Fruit fly (Drosophila melanogaster) whole organism, embryonic: ENCODE data around the gene CG4733.

Source experiments
- CG10209 ChIP-seq: fragments of 200-800 bp; sonication (Bioruptor generic); optimal IDR thresholded peaks from 3 replicates; lab custom pipeline; 2017; ENCODE audit warnings: missing biosample characterization, mild to moderate bottlenecking, missing genetic modification characterization, missing genetic modification reagents
- CG1024 ChIP-seq: fragments of 200-800 bp; sonication (Bioruptor generic); IDR thresholded peaks from 2 replicates; pipeline ENCODE4 v1.3.6; 2022; ENCODE audit warnings: missing biosample characterization, missing genetic modification characterization
- CG10979 ChIP-seq: fragments of 200-800 bp; sonication (Bioruptor generic); optimal IDR thresholded peaks from 2 replicates; lab custom pipeline; 2018; ENCODE audit warnings: missing biosample characterization, mild to moderate bottlenecking, missing genetic modification characterization, moderate library complexity
- CG11504 ChIP-seq: fragments of 200-800 bp; sonication (Bioruptor generic); optimal IDR thresholded peaks from 3 replicates; lab custom pipeline; 2019; ENCODE audit warnings: missing biosample characterization, mild to moderate bottlenecking, missing genetic modification characterization, moderate library complexity
- CG11695 ChIP-seq: fragments of 200-800 bp; sonication (Bioruptor generic); IDR thresholded peaks from 3 replicates; pipeline ENCODE4 v1.3.6; 2022; ENCODE audit warnings: missing biosample characterization, missing genetic modification characterization
- CG12155 ChIP-seq: fragments of 200-800 bp; sonication (Bioruptor generic); optimal IDR thresholded peaks from 3 replicates; lab custom pipeline; 2016; ENCODE audit warnings: missing biosample characterization, missing genetic modification characterization
- CG12299 ChIP-seq: fragments of 200-800 bp; sonication (Bioruptor generic); optimal IDR thresholded peaks from 2 replicates; lab custom pipeline; 2018; ENCODE audit warnings: missing biosample characterization, mild to moderate bottlenecking, missing genetic modification characterization
- CG13775 ChIP-seq: fragments of 200-800 bp; sonication (Bioruptor generic); optimal IDR thresholded peaks from 3 replicates; lab custom pipeline; 2017; ENCODE audit warnings: missing biosample characterization, mild to moderate bottlenecking, missing genetic modification characterization
- CG14710 ChIP-seq: fragments of 200-800 bp; sonication (Bioruptor generic); optimal IDR thresholded peaks from 3 replicates; lab custom pipeline; 2019; ENCODE audit warnings: missing biosample characterization, mild to moderate bottlenecking, missing genetic modification characterization, moderate library complexity
- CG16779 ChIP-seq: fragments of 200-800 bp; sonication (Bioruptor generic); IDR thresholded peaks from 2 replicates; pipeline ENCODE4 v1.3.6; 2022; ENCODE audit warnings: missing biosample characterization, missing genetic modification characterization
- CG1832 ChIP-seq: fragments of 200-800 bp; sonication (Bioruptor generic); optimal IDR thresholded peaks from 2 replicates; lab custom pipeline; 2017; ENCODE audit warnings: missing biosample characterization, mild to moderate bottlenecking, missing genetic modification characterization, inconsistent platforms
- CG3065 ChIP-seq: fragments of 200-800 bp; sonication (Bioruptor generic); optimal IDR thresholded peaks from 2 replicates; lab custom pipeline; 2016; ENCODE audit warnings: missing biosample characterization, missing genetic modification characterization
- CG3281 ChIP-seq: fragments of 200-800 bp; sonication (Bioruptor generic); optimal IDR thresholded peaks from 3 replicates; lab custom pipeline; 2017; ENCODE audit warnings: missing biosample characterization, mild to moderate bottlenecking, missing genetic modification characterization
- CG3726 ChIP-seq: fragments of 200-800 bp; sonication (Bioruptor generic); IDR thresholded peaks from 3 replicates; pipeline ENCODE4, ENCODE4 v1.3.6; 2022; ENCODE audit warnings: missing biosample characterization, missing genetic modification characterization
- CG43689 ChIP-seq: fragments of 200-800 bp; sonication (Bioruptor generic); IDR thresholded peaks from 2 replicates; pipeline ENCODE4 v1.3.6; 2022; ENCODE audit warnings: missing biosample characterization, missing genetic modification characterization
- CG4730 ChIP-seq: fragments of 200-800 bp; sonication (Bioruptor generic); IDR thresholded peaks from 2 replicates; pipeline ENCODE4 v1.3.6; 2022; ENCODE audit warnings: missing biosample characterization, missing genetic modification characterization
- CG6791 ChIP-seq: fragments of 200-800 bp; sonication (Bioruptor generic); IDR thresholded peaks from 3 replicates; pipeline ENCODE4 v1.3.6; 2022; ENCODE audit warnings: missing biosample characterization, missing genetic modification characterization; ENCODE audit not compliant: partially characterized antibody
- CG7839 ChIP-seq: fragments of 200-800 bp; sonication (Bioruptor generic); optimal IDR thresholded peaks from 3 replicates; lab custom pipeline; 2018; ENCODE audit warnings: missing biosample characterization, mild to moderate bottlenecking, missing genetic modification characterization, moderate library complexity
- CG7963 ChIP-seq: fragments of 200-800 bp; sonication (Bioruptor generic); IDR thresholded peaks from 3 replicates; pipeline ENCODE4 v1.3.6; 2022; ENCODE audit warnings: missing biosample characterization, missing genetic modification characterization; ENCODE audit not compliant: partially characterized antibody
- CG7987 ChIP-seq: fragments of 200-800 bp; sonication (Bioruptor generic); optimal IDR thresholded peaks from 2 replicates; lab custom pipeline; 2018; ENCODE audit warnings: missing biosample characterization, mild to moderate bottlenecking, missing genetic modification characterization, moderate library complexity
- CG8290 ChIP-seq, 3 experiments: fragments of 200-800 bp; sonication (Bioruptor generic); optimal IDR thresholded peaks; 2 replicates each; lab custom pipeline; 2016 to 2019; ENCODE audit warnings: missing biosample characterization in 3 of 3, missing genetic modification characterization in 3 of 3, mild to moderate bottlenecking in 2 of 3, moderate library complexity in 1 of 3
- CG9817 ChIP-seq: fragments of 200-800 bp; sonication (Bioruptor generic); optimal IDR thresholded peaks from 2 replicates; lab custom pipeline; 2018; ENCODE audit warnings: missing biosample characterization, mild to moderate bottlenecking, missing genetic modification characterization, moderate library complexity
- CkIIα-i1 ChIP-seq: fragments of 200-800 bp; sonication (Bioruptor generic); IDR thresholded peaks from 2 replicates; pipeline ENCODE4 v1.3.6; 2022; ENCODE audit warnings: missing biosample characterization, missing genetic modification characterization
- Deaf1 ChIP-seq: fragments of 200-800 bp; optimal IDR thresholded peaks from 3 replicates; lab custom pipeline; 2019; ENCODE audit warnings: missing biosample characterization, mild to moderate bottlenecking, missing genetic modification characterization, moderate library complexity
- Dref ChIP-seq: fragments of 200-800 bp; sonication (Bioruptor generic); IDR thresholded peaks from 2 replicates; pipeline ENCODE4 v1.3.6; 2022; ENCODE audit warnings: missing biosample characterization, missing genetic modification characterization
- GATAe ChIP-seq: fragments of 200-800 bp; sonication (Bioruptor generic); conservative IDR thresholded peaks from 2 replicates; pipeline ENCODE4 v1.3.6; 2022; ENCODE audit warnings: missing biosample characterization, missing genetic modification characterization
- H15 ChIP-seq: fragments of 200-800 bp; sonication (Bioruptor generic); IDR thresholded peaks from 3 replicates; pipeline ENCODE4 v1.3.6; 2022; ENCODE audit warnings: missing biosample characterization, missing genetic modification characterization
- Hey ChIP-seq: fragments of 200-800 bp; sonication (Bioruptor generic); optimal IDR thresholded peaks from 3 replicates; lab custom pipeline; 2018; ENCODE audit warnings: missing biosample characterization, mild to moderate bottlenecking, missing genetic modification characterization
- HmgD ChIP-seq: fragments of 200-800 bp; sonication (Bioruptor generic); optimal IDR thresholded peaks from 3 replicates; lab custom pipeline; 2016; ENCODE audit warnings: missing biosample characterization, missing genetic modification characterization
- Kr ChIP-seq: fragments of 200-800 bp; sonication (Bioruptor generic); optimal IDR thresholded peaks from 2 replicates; lab custom pipeline; 2017; ENCODE audit warnings: missing biosample characterization, mild to moderate bottlenecking, missing genetic modification characterization
- Max ChIP-seq: fragments of 200-800 bp; sonication (Bioruptor generic); optimal IDR thresholded peaks from 2 replicates; lab custom pipeline; 2016; ENCODE audit warnings: missing biosample characterization, mild to moderate bottlenecking, missing genetic modification characterization
- Neu2 ChIP-seq: fragments of 200-800 bp; sonication (Bioruptor generic); optimal IDR thresholded peaks from 3 replicates; lab custom pipeline; 2016; ENCODE audit warnings: missing biosample characterization, missing genetic modification characterization, borderline replicate concordance
- Nf-YC ChIP-seq: fragments of 200-800 bp; optimal IDR thresholded peaks from 3 replicates; lab custom pipeline; 2019; ENCODE audit warnings: missing biosample characterization, mild to moderate bottlenecking, missing genetic modification characterization, moderate library complexity
- NfI ChIP-seq: fragments of 200-800 bp; sonication (Bioruptor generic); optimal IDR thresholded peaks from 3 replicates; lab custom pipeline; 2018; ENCODE audit warnings: missing biosample characterization, mild to moderate bottlenecking, missing genetic modification characterization, moderate library complexity
- bbx ChIP-seq: fragments of 200-800 bp; sonication (Bioruptor generic); IDR thresholded peaks from 2 replicates; pipeline ENCODE4 v1.3.6; 2022; ENCODE audit warnings: missing biosample characterization, missing genetic modification characterization; ENCODE audit not compliant: partially characterized antibody
- crp ChIP-seq, 2 experiments: fragments of 200-800 bp; sonication (Bioruptor generic); optimal IDR thresholded peaks; 2 replicates in 1 of 2; 3 replicates in 1 of 2; lab custom pipeline; 2017; ENCODE audit warnings: missing biosample characterization in 2 of 2, missing genetic modification characterization in 2 of 2, mild to moderate bottlenecking in 1 of 2, moderate library complexity in 1 of 2
- fd3F ChIP-seq: fragments of 200-800 bp; sonication (Bioruptor generic); optimal IDR thresholded peaks from 2 replicates; lab custom pipeline; 2018; ENCODE audit warnings: missing biosample characterization, mild to moderate bottlenecking, missing genetic modification characterization, moderate library complexity
- gce ChIP-seq: fragments of 200-800 bp; sonication (Bioruptor generic); IDR thresholded peaks from 3 replicates; pipeline ENCODE4 v1.3.6; 2022; ENCODE audit warnings: missing biosample characterization, missing genetic modification characterization
- gro ChIP-seq: fragments of 200-800 bp; sonication (Bioruptor generic); optimal IDR thresholded peaks from 2 replicates; lab custom pipeline; 2016; ENCODE audit warnings: missing biosample characterization, missing genetic modification characterization
- gsb-n ChIP-seq: fragments of 200-800 bp; sonication (Bioruptor generic); optimal IDR thresholded peaks from 3 replicates; lab custom pipeline; 2018; ENCODE audit warnings: missing biosample characterization, mild to moderate bottlenecking, missing genetic modification characterization
- jumu ChIP-seq: fragments of 200-800 bp; sonication (Bioruptor generic); optimal IDR thresholded peaks from 3 replicates; lab custom pipeline; 2016; ENCODE audit warnings: missing biosample characterization, missing genetic modification characterization
- maf-S ChIP-seq: fragments of 200-800 bp; sonication (Bioruptor generic); optimal IDR thresholded peaks from 2 replicates; lab custom pipeline; 2016; ENCODE audit warnings: missing biosample characterization, missing genetic modification characterization
- org-1 ChIP-seq: fragments of 200-800 bp; sonication (Bioruptor generic); optimal IDR thresholded peaks from 2 replicates; lab custom pipeline; 2017; ENCODE audit warnings: missing biosample characterization, missing genetic modification characterization
- pros ChIP-seq: fragments of 200-800 bp; sonication (Bioruptor generic); optimal IDR thresholded peaks from 3 replicates; lab custom pipeline; 2019; ENCODE audit warnings: missing biosample characterization, mild to moderate bottlenecking, missing genetic modification characterization, moderate library complexity
- sima ChIP-seq: fragments of 200-800 bp; sonication (Bioruptor generic); optimal IDR thresholded peaks from 2 replicates; lab custom pipeline; 2016; ENCODE audit warnings: missing biosample characterization, missing genetic modification characterization
- tin ChIP-seq: fragments of 200-800 bp; sonication (Bioruptor generic); optimal IDR thresholded peaks from 3 replicates; lab custom pipeline; 2016; ENCODE audit warnings: missing biosample characterization, missing genetic modification characterization
- tio ChIP-seq: fragments of 200-800 bp; sonication (Bioruptor generic); optimal IDR thresholded peaks from 2 replicates; lab custom pipeline; 2017; ENCODE audit warnings: missing biosample characterization, missing genetic modification characterization, inconsistent platforms
- tll ChIP-seq, 2 experiments: fragments of 200-800 bp in 1 of 2; fragments of >200 bp in 1 of 2; sonication (Bioruptor generic) in 1 of 2; optimal IDR thresholded peaks; 2 replicates each; lab custom pipeline; 2017 to 2019; ENCODE audit warnings: missing biosample characterization in 2 of 2, missing genetic modification characterization in 2 of 2, mild to moderate bottlenecking in 1 of 2, moderate library complexity in 1 of 2
- tup ChIP-seq: fragments of 200-800 bp; sonication (Bioruptor generic); optimal IDR thresholded peaks from 2 replicates; lab custom pipeline; 2016; ENCODE audit warnings: missing biosample characterization, mild to moderate bottlenecking, missing genetic modification characterization, moderate library complexity

Gene CG4733

DNA sequence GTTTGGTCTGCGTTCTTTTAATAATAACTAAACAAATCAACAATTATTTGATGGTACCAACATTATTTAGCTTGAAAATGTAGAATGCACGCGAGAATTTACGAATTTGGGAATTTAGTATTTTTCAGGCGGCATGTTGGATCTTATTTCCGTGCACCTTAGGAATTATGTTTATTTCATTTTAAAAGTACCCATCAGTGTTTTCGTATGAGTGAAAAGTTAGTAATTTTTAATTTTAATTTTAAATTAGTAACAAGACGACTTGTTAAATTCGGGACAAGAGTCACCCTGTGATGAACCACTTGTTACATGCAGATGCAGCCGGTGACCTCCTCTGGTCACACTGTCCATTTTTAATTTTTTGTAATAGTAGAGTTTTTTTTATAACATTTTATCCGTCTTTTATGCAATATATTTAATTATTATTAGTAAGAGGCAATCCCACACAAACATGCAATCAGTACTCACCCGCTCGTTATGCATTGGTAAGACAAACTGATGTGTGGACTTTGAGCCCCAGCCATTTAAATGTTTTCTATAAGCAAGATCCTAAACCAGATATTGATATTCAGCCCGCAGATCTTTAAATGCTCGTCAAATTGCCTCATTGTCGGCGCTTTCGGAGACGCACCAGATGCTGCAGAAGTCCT lies 12.9 kb upstream of the CG4733 start, which contains the start of the genes CG17186 and Arc42 (continued):
- TF ChIP-seq Deaf1 = no peak
- TF ChIP-seq pros = no peak
- TF ChIP-seq CG6791 (GFP tag; lab: Robert Waterston, UW) = 0 out of 3 replicates have a peak, but pooled peaks have one; percentile 42
- no peak for TF ChIP-seq Kr (GFP tag; lab: Kevin White, UChicago)
- TF ChIP-seq CG14710 (tag; lab: Kevin White, UChicago) = peak; percentile 71
- peak; percentile 29 for TF ChIP-seq gsb-n (tag; lab: Kevin White, UChicago)
- no peak for TF ChIP-seq CG7963 (GFP tag; lab: Robert Waterston, UW)
- peak; percentile 19 for TF ChIP-seq CG13775 (GFP tag; lab: Kevin White, UChicago)
- no peak for TF ChIP-seq jumu (GFP tag; lab: Kevin White, UChicago)
- no peak for TF ChIP-seq Hey
- TF ChIP-seq tio (GFP tag; lab: Kevin White, UChicago) = no peak
- no peak for TF ChIP-seq tin (GFP tag; lab: Kevin White, UChicago)
- TF ChIP-seq gro (GFP tag; lab: Kevin White, UChicago) = no peak
- TF ChIP-seq org-1 (GFP tag; lab: Kevin White, UChicago) = no peak
- no peak for TF ChIP-seq H15 (GFP tag; lab: Robert Waterston, UW)
- TF ChIP-seq CG3726 (GFP tag; lab: Robert Waterston, UW) = no peak
- TF ChIP-seq CG1024 = no peak
- no peak for TF ChIP-seq CkIIα-i1 (GFP tag; lab: Robert Waterston, UW)
- peak; percentile 53 for TF ChIP-seq Max (GFP tag; lab: Kevin White, UChicago)
- TF ChIP-seq Dref = no peak
- TF ChIP-seq CG43689 (GFP tag; lab: Robert Waterston, UW) = no peak
- TF ChIP-seq sima = no peak
- TF ChIP-seq tll (GFP tag; optimal IDR thresholded peaks at IDR 0.05; lab: Kevin White, UChicago) = no peak
- no peak for TF ChIP-seq CG9817
- no peak for TF ChIP-seq CG10209 (GFP tag; lab: Kevin White, UChicago)
- TF ChIP-seq CG12155 (GFP tag; lab: Kevin White, UChicago) = peak; percentile 6
- no peak for TF ChIP-seq CG11695 (GFP tag; lab: Robert Waterston, UW)
- TF ChIP-seq gce (GFP tag; lab: Robert Waterston, UW) = no peak
- TF ChIP-seq tup (GFP tag; lab: Kevin White, UChicago) = no peak
- TF ChIP-seq CG7839 (tag; lab: Kevin White, UChicago) = no peak
- peak; percentile 33 for TF ChIP-seq NfI
- TF ChIP-seq CG11504 (tag; lab: Kevin White, UChicago) = peak; percentile 30
- no peak for TF ChIP-seq HmgD (GFP tag; lab: Kevin White, UChicago)
- TF ChIP-seq CG4730 (GFP tag; lab: Robert Waterston, UW) = no peak
- TF ChIP-seq fd3F = no peak
- no peak for TF ChIP-seq Neu2 (GFP tag; lab: Kevin White, UChicago)
- TF ChIP-seq GATAe = no peak
- no peak for TF ChIP-seq CG7987 (GFP tag; lab: Kevin White, UChicago)
- no peak for TF ChIP-seq CG8290 (GFP tag; optimal IDR thresholded peaks at IDR 0.05; lab: Kevin White, UChicago)
- no peak for TF ChIP-seq CG8290 (tag; optimal IDR thresholded peaks at IDR 0.05; lab: Kevin White, UChicago)
- TF ChIP-seq bbx (GFP tag; lab: Robert Waterston, UW) = no peak
- TF ChIP-seq crp (GFP tag; optimal IDR thresholded peaks at IDR 0.05; lab: Kevin White, UChicago) = no peak
- TF ChIP-seq CG12299 (tag; lab: Kevin White, UChicago) = no peak
- TF ChIP-seq CG16779 (GFP tag; lab: Robert Waterston, UW) = no peak
- no peak for TF ChIP-seq CG10979 (tag; lab: Kevin White, UChicago)
- no peak for TF ChIP-seq CG1832 (GFP tag; lab: Kevin White, UChicago)
- no peak for TF ChIP-seq CG3281 (GFP tag; lab: Kevin White, UChicago)
- TF ChIP-seq maf-S (GFP tag; lab: Kevin White, UChicago) = no peak
- no peak for TF ChIP-seq CG3065 (GFP tag; lab: Kevin White, UChicago)
- TF ChIP-seq Nf-YC (tag; lab: Kevin White, UChicago) = peak; percentile 19
